Worm (Caenorhabditis elegans) whole organism, L4 larva: ENCODE results near the gene C18H7.6.

ENCODE experiments used
- ama-1 ChIP-seq: fragments of 150-350 bp; optimal IDR thresholded peaks from 2 replicates; lab custom pipeline; 2014; ENCODE audit warnings: inconsistent platforms, mixed read lengths
- dve-1 ChIP-seq: sonication (generic microtip); optimal IDR thresholded peaks from 2 replicates; lab custom pipeline; 2017; ENCODE audit warnings: antibody characterized with exemption, mild to moderate bottlenecking, missing genetic modification characterization, missing compliant biosample characterization; ENCODE audit not compliant: insufficient read depth
- lin-39 ChIP-seq: fragments of 150-350 bp; optimal IDR thresholded peaks from 2 replicates; lab custom pipeline; 2014; ENCODE audit warnings: missing biosample characterization, missing genetic modification reagents, missing genetic modification characterization
- mep-1 ChIP-seq: fragments of 150-350 bp; sonication (generic microtip); optimal IDR thresholded peaks from 3 replicates; lab custom pipeline; 2014; ENCODE audit warnings: missing biosample characterization, missing genetic modification characterization
- nhr-237 ChIP-seq: sonication (generic microtip); optimal IDR thresholded peaks from 2 replicates; lab custom pipeline; 2017; ENCODE audit warnings: missing biosample characterization, missing genetic modification characterization

DNA sequence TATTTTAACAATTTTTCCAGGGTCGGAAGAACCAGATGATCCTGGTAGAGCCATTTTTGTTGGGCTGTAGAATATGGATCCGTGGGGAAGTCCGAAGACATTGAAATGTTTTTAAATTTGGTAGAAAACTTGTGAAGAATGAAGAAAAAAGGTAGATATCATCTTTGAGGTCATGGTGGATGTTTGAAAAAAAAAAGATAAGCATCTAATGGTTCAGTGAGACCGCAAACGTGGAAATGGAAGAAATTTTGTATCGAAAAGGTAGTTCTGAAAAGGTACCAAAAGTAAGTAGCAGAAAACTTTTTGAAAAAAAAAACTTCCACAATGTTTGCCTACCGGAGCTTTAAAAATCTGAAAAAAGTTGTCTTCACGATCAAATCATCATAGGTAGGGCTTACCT lies 11.3 kb upstream of the C18H7.6 start, which contains the start of gene prmt-4:
- TF ChIP-seq dve-1 (no peak), nhr-237 (tag; lab: Kevin White, UChicago) (no peak), lin-39 (no peak), ama-1 (lab: Kevin White, UChicago) (no peak), mep-1 (tag; lab: Kevin White, UChicago) (no peak)
